Fruit fly (Drosophila melanogaster): ENCODE data around the gene CG33270.

The CG33270 gene

dm6 chr3L:11602040-11602439 lies 23.6 kb upstream of the CG33270 start (continued):
- TF ChIP-seq CG10654 (GFP tag; optimal IDR thresholded peaks at IDR 0.05) (no peak), BEAF-32 (GFP tag; optimal IDR thresholded peaks at IDR 0.05) (no peak), CG12236 (GFP tag; optimal IDR thresholded peaks at IDR 0.05) (no peak), bcd (GFP tag; optimal IDR thresholded peaks at IDR 0.05) (no peak), fd96Cb (tag; optimal IDR thresholded peaks at IDR 0.05) (no peak), CG16815 (GFP tag; optimal IDR thresholded peaks at IDR 0.05) (no peak), trem (tag; optimal IDR thresholded peaks at IDR 0.05) (no peak), Hey (tag; optimal IDR thresholded peaks at IDR 0.05) (no peak), fd3F (GFP tag; optimal IDR thresholded peaks at IDR 0.05) (no peak), Usf (GFP tag; optimal IDR thresholded peaks at IDR 0.05) (no peak), CG13894 (tag; optimal IDR thresholded peaks at IDR 0.05) (peak; percentile 36), CG4328 (GFP tag; optimal IDR thresholded peaks at IDR 0.05) (no peak), CG17912 (GFP tag; optimal IDR thresholded peaks at IDR 0.05) (no peak)

dm6 chr3L:11601133-11601532 lies 22.7 kb upstream of the CG33270 start:
- TF ChIP-seq Drgx (GFP tag; IDR thresholded peaks at IDR 0.05), result 0 out of 2 replicates have a peak, but pooled peaks have one; percentile 11
- TF ChIP-seq Gsc (GFP tag; IDR thresholded peaks at IDR 0.05), result no peak
- TF ChIP-seq CG13894 (tag; optimal IDR thresholded peaks at IDR 0.05), result peak; percentile 84
- 0 out of 3 replicates have a peak, but pooled peaks have one; percentile 11 for TF ChIP-seq Dbx (GFP tag; IDR thresholded peaks at IDR 0.05)
- no peak for TF ChIP-seq CG18011 (GFP tag; optimal IDR thresholded peaks at IDR 0.05)
- no peak for TF ChIP-seq gsb-n (tag; optimal IDR thresholded peaks at IDR 0.05)
- peak; percentile 31; the same call in 1 of the 2 replicates for TF ChIP-seq CG6272 (GFP tag; IDR thresholded peaks at IDR 0.05)
- 0 out of 3 replicates have a peak, but pooled peaks have one; percentile 31 for TF ChIP-seq Opbp (GFP tag; IDR thresholded peaks at IDR 0.05; ENCODE audit: partially characterized antibody)
- no peak for TF ChIP-seq HmgZ (tag; optimal IDR thresholded peaks at IDR 0.05)
- TF ChIP-seq CTCF (GFP tag; optimal IDR thresholded peaks at IDR 0.05), result peak; percentile 40
- TF ChIP-seq CG10274 (GFP tag; optimal IDR thresholded peaks at IDR 0.05), result no peak
- peak; percentile 82 for TF ChIP-seq crol (GFP tag; IDR thresholded peaks at IDR 0.05)
- 0 out of 2 replicates have a peak, but pooled peaks have one; percentile 12 for TF ChIP-seq CG32767 (GFP tag; IDR thresholded peaks at IDR 0.05)
- no peak for TF ChIP-seq ERR (GFP tag; optimal IDR thresholded peaks at IDR 0.05)
- no peak for TF ChIP-seq sna (GFP tag; IDR thresholded peaks at IDR 0.05; ENCODE audit: partially characterized antibody)
- peak; percentile 28; the same call in 1 of the 3 replicates for TF ChIP-seq CG34422 (GFP tag; IDR thresholded peaks at IDR 0.05)
- TF ChIP-seq Nf-YB (GFP tag; optimal IDR thresholded peaks at IDR 0.05), result no peak
- TF ChIP-seq CG7786 (GFP tag; optimal IDR thresholded peaks at IDR 0.05), result no peak
- TF ChIP-seq CG33213 (GFP tag; optimal IDR thresholded peaks at IDR 0.05), result no peak
- TF ChIP-seq Atf6 (GFP tag; IDR thresholded peaks at IDR 0.05), result no peak
- TF ChIP-seq dmrt11E (tag; optimal IDR thresholded peaks at IDR 0.05), result no peak
- no peak for TF ChIP-seq maf-S (GFP tag; optimal IDR thresholded peaks at IDR 0.05)
- no peak for TF ChIP-seq CG8281 (tag; optimal IDR thresholded peaks at IDR 0.05)
- TF ChIP-seq D19B (GFP tag; optimal IDR thresholded peaks at IDR 0.05), result no peak
- TF ChIP-seq grn (GFP tag; optimal IDR thresholded peaks at IDR 0.05), result no peak
- no peak for TF ChIP-seq pb (GFP tag; optimal IDR thresholded peaks at IDR 0.05)
- TF ChIP-seq CG10321 (GFP tag; IDR thresholded peaks at IDR 0.05), result no peak
- TF ChIP-seq Deaf1 (tag; optimal IDR thresholded peaks at IDR 0.05), result peak; percentile 85
- no peak for TF ChIP-seq croc (GFP tag; conservative IDR thresholded peaks at IDR 0.05)
- no peak for TF ChIP-seq dpn (GFP tag; optimal IDR thresholded peaks at IDR 0.05)
- no peak for TF ChIP-seq p53 (GFP tag; optimal IDR thresholded peaks at IDR 0.05)
- 0 out of 3 replicates have a peak, but pooled peaks have one; percentile 32 for TF ChIP-seq CG7357 (GFP tag; IDR thresholded peaks at IDR 0.05)
- TF ChIP-seq pzg (GFP tag; optimal IDR thresholded peaks at IDR 0.05), result no peak
- TF ChIP-seq chinmo (GFP tag; IDR thresholded peaks at IDR 0.05; ENCODE audit: partially characterized antibody), result 0 out of 4 replicates have a peak, but pooled peaks have one; percentile 21
- no peak for TF ChIP-seq lbe (GFP tag; optimal IDR thresholded peaks at IDR 0.05)
- TF ChIP-seq Fer1 (GFP tag; optimal IDR thresholded peaks at IDR 0.05), result no peak
- no peak for TF ChIP-seq CG1529 (GFP tag; optimal IDR thresholded peaks at IDR 0.05)
- no peak for TF ChIP-seq Nf-YC (tag; optimal IDR thresholded peaks at IDR 0.05)
- TF ChIP-seq CG11456 (GFP tag; IDR thresholded peaks at IDR 0.05), result 0 out of 3 replicates have a peak, but pooled peaks have one; percentile 47

Data from whole organism, embryonic.